Fruit fly (Drosophila melanogaster) whole organism: ENCODE data around the gene CG6999.

Experiments used
- CG8478 ChIP-seq: fragments of >200 bp; optimal IDR thresholded peaks from 2 replicates; lab custom pipeline; 2018; ENCODE audit warnings: inconsistent platforms
- Dll ChIP-seq: fragments of >200 bp; optimal IDR thresholded peaks from 2 replicates; lab custom pipeline; 2017
- EcR ChIP-seq, 2 experiments: fragments of >200 bp; optimal IDR thresholded peaks; 2 replicates each; lab custom pipeline; 2017; ENCODE audit warnings: missing biosample characterization in 2 of 2, missing genetic modification characterization in 2 of 2, missing genetic modification reagents in 2 of 2
- pan ChIP-seq: fragments of >200 bp; optimal IDR thresholded peaks from 2 replicates; lab custom pipeline; 2017
- psq ChIP-seq: fragments of >200 bp; optimal IDR thresholded peaks from 2 replicates; lab custom pipeline; 2017
- usp ChIP-seq: fragments of >200 bp; optimal IDR thresholded peaks from 2 replicates; lab custom pipeline; 2017; ENCODE audit warnings: missing biosample characterization, missing genetic modification characterization, mixed read lengths

DNA sequence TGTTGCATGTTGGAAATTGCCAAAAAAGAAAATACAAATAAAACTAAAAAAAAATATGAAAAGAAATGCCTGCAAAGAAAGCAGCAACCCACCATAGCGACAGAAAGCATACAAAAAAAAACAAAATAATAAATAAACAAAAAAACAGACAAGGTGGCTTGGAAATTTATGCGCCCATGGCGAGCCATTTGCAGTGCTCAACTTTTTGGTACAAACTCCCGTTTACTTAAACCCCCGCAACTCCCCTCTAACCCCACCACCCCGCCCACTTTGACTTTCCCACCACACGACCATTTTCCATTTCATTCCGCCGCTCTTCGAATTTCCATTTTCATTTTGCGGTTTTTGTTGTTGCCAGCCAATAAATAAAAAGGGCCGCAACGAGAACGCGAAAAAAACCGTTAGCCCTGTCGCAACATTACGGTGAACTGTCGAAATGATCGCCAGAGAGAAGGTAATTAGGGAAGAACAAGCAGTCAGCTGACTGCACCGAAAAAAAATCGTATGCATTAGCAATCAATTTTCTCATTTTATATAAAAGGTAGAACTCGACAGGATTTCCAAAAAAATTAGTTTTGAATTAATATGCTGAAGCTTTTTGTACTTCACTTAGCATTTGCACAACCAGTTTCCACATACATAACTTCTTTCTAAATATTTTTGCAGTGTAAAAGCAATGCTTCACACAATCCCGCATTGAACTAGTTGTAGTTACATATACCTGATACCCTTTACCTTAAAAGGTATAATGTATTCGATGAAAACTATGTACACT is 48.8 kb downstream of the CG6999 start:
- TF ChIP-seq psq (lab: Kevin White, UChicago) (no peak), usp (GFP tag; lab: Kevin White, UChicago) (no peak), EcR (GFP tag; optimal IDR thresholded peaks at IDR 0.05; lab: Kevin White, UChicago) (no peak), pan (no peak), CG8478 (lab: Kevin White, UChicago) (no peak), Dll (no peak)
